Worm (Caenorhabditis elegans) whole organism, L3 larva: ENCODE results near the gene set-11.

Experiments used
- elt-2 ChIP-seq: sonication (generic microtip); optimal IDR thresholded peaks from 2 replicates; lab custom pipeline; 2016; ENCODE audit warnings: missing genetic modification reagents, mild to moderate bottlenecking, missing genetic modification characterization, missing compliant biosample characterization
- unc-62 ChIP-seq: fragments of 150-350 bp; sonication (generic microtip); optimal IDR thresholded peaks from 4 replicates; lab custom pipeline; 2014; ENCODE audit warnings: missing biosample characterization, missing genetic modification reagents, missing genetic modification characterization

ce11 chrII:2739619-2740018 is 47.2 kb upstream of the set-11 start, which contains the start of gene T05A8.6:
- TF ChIP-seq elt-2 (tag; lab: Kevin White, UChicago) (no peak), unc-62 (GFP tag; lab: Kevin White, UChicago) (no peak)
